Worm (Caenorhabditis elegans) whole organism, midembryonic: ENCODE data around the gene K05G3.2.
"Not testable (repeated sequence)": the region's sequence is repeated elsewhere in the genome, so short reads cannot be mapped to it uniquely, and the experiment has no call there.

Experiments
- T22C8.4 ChIP-seq: fragments of 200-800 bp; sonication (Bioruptor generic); IDR thresholded peaks from 2 replicates; pipeline ENCODE4 v1.3.6; 2022; ENCODE audit warnings: missing genetic modification characterization, missing compliant biosample characterization
- klf-2 ChIP-seq: fragments of 200-800 bp; sonication (Bioruptor generic); conservative IDR thresholded peaks from 2 replicates; pipeline ENCODE4 v1.3.6; 2022; ENCODE audit warnings: missing genetic modification reagents, missing genetic modification characterization, missing compliant biosample characterization
- ref-1 ChIP-seq: fragments of 200-800 bp; sonication (Bioruptor generic); conservative IDR thresholded peaks from 2 replicates; pipeline ENCODE4 v1.3.6; 2022; ENCODE audit warnings: missing genetic modification reagents, missing genetic modification characterization, missing compliant biosample characterization
- tab-1 ChIP-seq: fragments of 200-800 bp; sonication (Bioruptor generic); IDR thresholded peaks from 2 replicates; pipeline ENCODE4 v1.3.6; 2022; ENCODE audit warnings: missing genetic modification characterization, missing compliant biosample characterization

ce11 chrX:16515265-16515664 lies 20.5 kb downstream of the K05G3.2 start, which contains the start of gene T25D1.2:
- not testable (repeated sequence) for TF ChIP-seq klf-2, tab-1, ref-1, T22C8.4 (GFP tag; lab: Robert Waterston, UW)
